Worm (Caenorhabditis elegans): ENCODE results near the gene Y54E2A.9.
A peak's percentile ranks its signal among the peaks of the same experiment; 100 is the strongest.

The Y54E2A.9 gene

DNA sequence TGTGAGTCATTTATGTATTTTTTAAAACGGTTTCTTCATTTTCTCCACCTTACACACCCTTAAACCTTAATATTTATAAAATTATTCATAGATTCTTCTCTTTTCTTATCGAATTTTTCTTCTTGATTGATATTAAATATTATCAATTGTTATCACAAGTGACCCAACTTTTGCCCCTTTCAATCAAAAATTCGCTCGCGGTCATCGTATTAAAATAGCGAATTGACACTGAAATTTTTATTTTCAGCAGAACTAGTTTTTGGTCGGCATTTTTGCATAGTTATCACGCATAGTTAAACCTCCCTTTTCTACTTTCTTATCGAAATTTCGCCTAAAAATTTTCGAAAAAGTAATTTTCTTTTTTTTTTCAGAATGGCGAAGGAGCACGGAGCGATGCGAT, 26.9 kb upstream of the Y54E2A.9 start:
- TF ChIP-seq ref-1 (GFP tag; conservative IDR thresholded peaks at IDR 0.05) (no peak), tab-1 (GFP tag; IDR thresholded peaks at IDR 0.05) (no peak), ztf-23 (GFP tag; IDR thresholded peaks at IDR 0.05) (no peak), flt-1 (GFP tag; IDR thresholded peaks at IDR 0.05) (no peak), med-1 (GFP tag; optimal IDR thresholded peaks at IDR 0.05; ENCODE audit: insufficient read depth) (no peak), cog-1 (tag; optimal IDR thresholded peaks at IDR 0.05) (no peak), ztf-29 (GFP tag; IDR thresholded peaks at IDR 0.05) (no peak)

DNA sequence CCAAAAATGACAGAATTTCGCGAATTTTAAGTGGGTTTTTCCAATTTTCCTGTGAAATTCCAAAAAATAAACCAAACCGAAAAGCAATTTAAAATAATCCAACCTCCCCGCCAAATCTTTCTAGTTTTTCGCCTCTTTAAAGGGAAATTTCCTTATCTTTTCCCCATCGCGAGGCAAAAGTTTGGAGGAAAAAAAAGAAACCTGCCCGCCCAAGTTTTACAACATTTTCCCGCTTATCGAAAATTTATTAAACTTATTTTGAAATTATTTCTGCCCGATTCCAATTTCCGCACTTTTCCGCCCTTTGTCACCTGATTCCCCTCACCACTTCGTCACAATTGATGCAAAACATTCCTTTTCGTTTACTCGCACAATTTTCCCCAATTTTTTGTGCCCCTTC, 26.4 kb upstream of the Y54E2A.9 start, which contains the start of gene osta-3:
Gene osta-3 (plus strand): TSS at position 301 of the 400 bp plus-strand sequence.
- TF ChIP-seq ztf-23 (GFP tag; IDR thresholded peaks at IDR 0.05): no peak
- TF ChIP-seq ref-1 (GFP tag; conservative IDR thresholded peaks at IDR 0.05): no peak
- no peak for TF ChIP-seq flt-1 (GFP tag; IDR thresholded peaks at IDR 0.05)
- no peak for TF ChIP-seq tab-1 (GFP tag; IDR thresholded peaks at IDR 0.05)
- TF ChIP-seq klf-2 (GFP tag; conservative IDR thresholded peaks at IDR 0.05): no peak
- no peak for TF ChIP-seq cog-1 (tag; optimal IDR thresholded peaks at IDR 0.05)
- no peak for TF ChIP-seq ztf-29 (GFP tag; IDR thresholded peaks at IDR 0.05)
- TF ChIP-seq T22C8.4 (GFP tag; IDR thresholded peaks at IDR 0.05): no peak
- TF ChIP-seq med-1 (GFP tag; optimal IDR thresholded peaks at IDR 0.05; ENCODE audit: insufficient read depth): no peak

DNA sequence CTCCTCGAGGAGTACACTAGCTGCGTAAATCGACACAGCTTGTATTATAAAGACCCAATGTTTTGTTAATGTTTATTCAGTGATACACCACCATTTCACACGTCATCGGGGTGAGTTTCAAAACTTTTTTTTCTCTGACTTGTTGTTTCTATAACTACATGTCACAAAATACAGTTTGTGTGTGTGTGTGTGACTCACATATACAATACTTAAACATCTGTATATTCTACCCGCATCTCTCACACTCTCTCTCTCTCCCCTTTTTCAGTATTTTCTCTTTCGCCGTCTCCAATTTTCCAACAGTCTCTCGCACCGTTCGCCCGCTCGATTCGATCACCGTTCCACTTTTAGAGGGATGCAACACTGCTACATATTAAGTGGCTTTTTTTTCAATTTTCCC, 25.7 kb upstream of the Y54E2A.9 start:
- TF ChIP-seq med-1 (GFP tag; optimal IDR thresholded peaks at IDR 0.05; ENCODE audit: insufficient read depth): no peak
- no peak for TF ChIP-seq klf-2 (GFP tag; conservative IDR thresholded peaks at IDR 0.05)
- TF ChIP-seq cog-1 (tag; optimal IDR thresholded peaks at IDR 0.05): no peak
- TF ChIP-seq ztf-29 (GFP tag; IDR thresholded peaks at IDR 0.05): no peak
- no peak for TF ChIP-seq tab-1 (GFP tag; IDR thresholded peaks at IDR 0.05)
- no peak for TF ChIP-seq ztf-23 (GFP tag; IDR thresholded peaks at IDR 0.05)

DNA sequence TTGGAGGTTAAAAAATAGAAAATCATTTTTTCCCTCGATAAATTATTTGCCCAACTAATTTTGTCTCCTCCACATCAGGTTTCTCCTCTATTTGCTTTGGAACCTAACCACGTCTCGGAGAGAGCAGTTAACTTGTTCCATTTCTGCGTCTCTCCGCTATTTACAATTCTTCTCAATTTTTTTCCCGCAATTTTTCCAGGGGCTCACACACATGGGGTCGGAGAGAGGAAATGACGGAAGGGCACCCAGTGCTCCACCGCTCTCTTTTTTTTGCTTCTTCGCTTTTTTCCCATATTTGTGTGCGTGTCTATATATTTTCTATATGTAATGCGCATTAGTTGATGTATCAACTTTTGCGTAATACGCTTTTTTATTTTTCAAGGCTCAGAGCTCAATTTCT, 24.8 kb upstream of the Y54E2A.9 start:
- TF ChIP-seq flt-1 (GFP tag; IDR thresholded peaks at IDR 0.05): no peak
- TF ChIP-seq klf-2 (GFP tag; conservative IDR thresholded peaks at IDR 0.05): no peak
- no peak for TF ChIP-seq cog-1 (tag; optimal IDR thresholded peaks at IDR 0.05)
- TF ChIP-seq ztf-23 (GFP tag; IDR thresholded peaks at IDR 0.05): no peak
- no peak for TF ChIP-seq med-1 (GFP tag; optimal IDR thresholded peaks at IDR 0.05; ENCODE audit: insufficient read depth)
- TF ChIP-seq tab-1 (GFP tag; IDR thresholded peaks at IDR 0.05): no peak
- no peak for TF ChIP-seq ztf-29 (GFP tag; IDR thresholded peaks at IDR 0.05)
- no peak for TF ChIP-seq ref-1 (GFP tag; conservative IDR thresholded peaks at IDR 0.05)

DNA sequence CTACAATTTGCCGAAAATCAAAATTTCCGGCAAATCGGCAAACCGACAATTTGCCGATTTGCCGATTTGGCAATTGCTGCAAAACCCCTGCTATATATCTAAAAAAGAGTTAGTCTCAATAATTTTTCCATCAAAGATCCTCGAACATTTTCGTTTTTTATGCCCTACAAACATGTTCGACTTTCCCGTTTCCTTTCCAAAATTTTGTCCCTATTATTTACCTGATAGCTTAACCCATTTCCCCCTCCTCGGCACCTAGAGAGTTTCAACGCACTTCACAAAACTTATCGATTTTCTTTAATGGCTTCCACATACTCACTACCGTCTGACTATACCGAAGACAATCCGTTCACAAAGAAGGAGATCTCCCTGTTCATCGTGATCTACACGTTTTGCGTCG, 22.9 kb upstream of the Y54E2A.9 start, which contains the start of gene W01D2.6:
Gene W01D2.6 (plus strand): TSS at position 301 of the 400 bp plus-strand sequence.
- no peak for TF ChIP-seq flt-1 (GFP tag; IDR thresholded peaks at IDR 0.05)
- no peak for TF ChIP-seq ref-1 (GFP tag; conservative IDR thresholded peaks at IDR 0.05)

DNA sequence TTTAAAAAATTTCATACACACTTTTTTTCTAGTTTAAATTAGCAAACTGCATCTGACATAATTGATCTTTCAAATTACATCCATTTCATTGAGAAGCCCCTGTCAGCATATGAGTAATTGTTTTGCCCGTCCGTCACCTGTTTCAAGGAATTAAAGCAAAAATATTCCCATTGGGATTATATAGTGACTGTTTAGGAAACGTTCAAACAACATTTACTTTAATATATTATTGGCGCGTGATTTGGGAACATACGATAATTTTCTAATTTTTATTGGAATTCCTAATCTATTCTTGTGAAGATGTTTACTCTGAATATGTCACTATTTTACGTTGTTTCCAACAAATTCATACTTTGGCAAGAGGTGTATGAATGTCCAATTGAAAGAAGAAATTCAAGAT, 19.9 kb upstream of the Y54E2A.9 start, which contains the start of gene srt-11:
Gene srt-11 (plus strand): TSS at position 301 of the 400 bp plus-strand sequence.
- no peak for TF ChIP-seq cog-1 (tag; optimal IDR thresholded peaks at IDR 0.05)
- no peak for TF ChIP-seq ztf-29 (GFP tag; IDR thresholded peaks at IDR 0.05)
- TF ChIP-seq klf-2 (GFP tag; conservative IDR thresholded peaks at IDR 0.05): no peak
- TF ChIP-seq tab-1 (GFP tag; IDR thresholded peaks at IDR 0.05): no peak
- no peak for TF ChIP-seq T22C8.4 (GFP tag; IDR thresholded peaks at IDR 0.05)

DNA sequence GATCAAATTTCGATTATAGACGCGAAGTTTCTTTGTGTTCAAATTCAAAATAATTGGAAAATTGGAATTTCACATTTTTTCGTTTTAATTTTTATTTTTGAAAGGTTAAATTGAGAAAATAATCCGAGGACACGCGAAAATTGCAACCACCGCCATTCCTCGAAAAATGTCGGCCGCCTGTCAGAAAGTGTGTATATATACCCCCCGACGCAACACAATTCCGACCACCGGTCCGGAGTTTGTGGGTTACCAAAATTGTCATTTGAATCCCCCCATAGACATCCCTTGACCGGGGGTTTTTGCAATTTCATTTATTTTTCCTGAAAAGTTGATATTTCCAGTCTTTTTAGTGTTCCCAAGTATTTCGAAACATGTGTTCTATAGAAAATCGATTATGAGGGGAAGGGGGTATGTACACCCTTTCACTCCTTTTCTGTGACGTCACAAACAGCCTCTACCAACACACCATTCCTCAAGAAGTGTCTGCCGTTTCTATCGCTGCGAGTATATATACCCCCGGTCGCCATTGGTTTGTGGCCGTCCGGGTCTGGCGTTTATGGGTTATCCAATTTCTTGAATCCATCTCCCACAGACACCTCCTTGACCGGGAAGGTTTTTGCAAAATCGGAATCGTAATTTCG, 18.6 kb upstream of the Y54E2A.9 start, which contains the start of gene W01D2.3:
Gene W01D2.3 (minus strand): TSS at position 51 of the 641 bp plus-strand sequence.
- TF ChIP-seq ztf-29 (GFP tag; IDR thresholded peaks at IDR 0.05) (peak; percentile 83), tab-1 (GFP tag; IDR thresholded peaks at IDR 0.05) (peak; percentile 90), klf-2 (GFP tag; conservative IDR thresholded peaks at IDR 0.05) (peak; percentile 86), ref-1 (GFP tag; conservative IDR thresholded peaks at IDR 0.05) (peak; percentile 84), ztf-23 (GFP tag; IDR thresholded peaks at IDR 0.05) (peak; percentile 93), med-1 (GFP tag; optimal IDR thresholded peaks at IDR 0.05; ENCODE audit: insufficient read depth) (peak; percentile 66), T22C8.4 (GFP tag; IDR thresholded peaks at IDR 0.05) (peak; percentile 87), flt-1 (GFP tag; IDR thresholded peaks at IDR 0.05) (peak; percentile 93), cog-1 (tag; optimal IDR thresholded peaks at IDR 0.05) (peak; percentile 82)

DNA sequence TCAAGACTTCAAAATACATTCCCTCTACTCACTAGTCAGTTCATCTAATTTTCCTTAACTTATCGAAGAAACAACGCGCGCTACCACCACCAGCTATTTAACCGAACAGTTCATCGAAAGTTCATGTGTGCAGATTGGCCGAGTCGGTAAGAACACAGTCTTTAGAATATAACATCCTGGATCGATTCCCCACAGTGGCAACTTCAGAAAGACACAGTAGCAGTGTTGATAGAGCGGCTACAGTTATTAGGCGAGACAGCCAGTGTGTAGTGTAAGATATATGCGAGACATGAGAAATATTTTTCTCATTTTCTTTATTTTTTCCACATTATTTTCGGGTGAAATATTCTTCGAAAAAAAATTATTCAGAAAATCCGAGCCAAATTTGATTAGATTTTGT, 16.7 kb upstream of the Y54E2A.9 start:
- TF ChIP-seq flt-1 (GFP tag; IDR thresholded peaks at IDR 0.05): 0 out of 2 replicates have a peak, but pooled peaks have one; percentile 21

DNA sequence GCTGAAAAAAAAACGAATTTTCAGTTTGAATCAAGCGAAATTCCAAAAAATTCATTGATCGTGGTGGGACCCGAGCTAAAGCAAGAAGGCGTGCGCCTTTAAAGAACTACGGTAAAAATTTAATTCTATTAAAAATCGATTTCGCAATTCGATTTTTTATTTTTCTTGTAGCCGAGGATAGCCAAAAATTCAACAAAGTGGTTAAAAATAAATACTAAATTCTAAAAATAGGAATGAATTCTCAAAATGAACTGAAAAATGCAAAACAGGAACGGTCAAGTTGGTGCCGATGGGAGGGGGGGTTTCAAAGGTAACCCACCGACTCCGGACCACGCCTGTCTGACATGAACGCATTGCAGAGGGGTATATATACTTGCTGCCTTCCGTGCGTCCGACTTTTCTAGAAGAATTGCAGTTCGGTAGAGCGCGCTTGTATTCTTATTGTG, 15.3 kb upstream of the Y54E2A.9 start:
- TF ChIP-seq ztf-29 (GFP tag; IDR thresholded peaks at IDR 0.05) (no peak), tab-1 (GFP tag; IDR thresholded peaks at IDR 0.05) (no peak; the same call in 1 of the 2 replicates), ref-1 (GFP tag; conservative IDR thresholded peaks at IDR 0.05) (0 out of 2 replicates have a peak, but pooled peaks have one; percentile 44), cog-1 (tag; optimal IDR thresholded peaks at IDR 0.05) (no peak), med-1 (GFP tag; optimal IDR thresholded peaks at IDR 0.05; ENCODE audit: insufficient read depth) (no peak), flt-1 (GFP tag; IDR thresholded peaks at IDR 0.05) (peak; percentile 85), ztf-23 (GFP tag; IDR thresholded peaks at IDR 0.05) (no peak), T22C8.4 (GFP tag; IDR thresholded peaks at IDR 0.05) (no peak), klf-2 (GFP tag; conservative IDR thresholded peaks at IDR 0.05) (no peak)

DNA sequence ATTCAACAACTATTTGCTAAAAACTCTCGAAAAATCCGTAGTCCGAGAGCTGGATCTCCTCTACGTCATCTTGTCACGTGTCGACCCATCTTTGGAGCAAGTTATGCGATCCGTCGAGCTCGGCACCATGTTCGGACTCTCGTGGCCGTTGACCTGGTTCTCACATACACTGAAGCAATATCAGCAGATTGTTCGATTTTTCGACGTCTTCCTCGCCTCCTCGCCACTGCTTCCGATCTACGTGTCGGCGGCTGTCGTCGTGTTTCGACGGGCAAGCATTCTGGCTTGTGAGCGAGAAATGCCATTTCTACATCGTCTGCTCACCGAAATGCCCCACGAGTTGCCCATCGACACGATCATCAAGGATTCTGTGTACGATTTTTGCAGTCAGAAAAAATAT, 13.6 kb upstream of the Y54E2A.9 start:
- no peak for TF ChIP-seq med-1 (GFP tag; optimal IDR thresholded peaks at IDR 0.05; ENCODE audit: insufficient read depth)
- TF ChIP-seq klf-2 (GFP tag; conservative IDR thresholded peaks at IDR 0.05): no peak
- TF ChIP-seq tab-1 (GFP tag; IDR thresholded peaks at IDR 0.05): no peak
- TF ChIP-seq ref-1 (GFP tag; conservative IDR thresholded peaks at IDR 0.05): no peak
- no peak for TF ChIP-seq ztf-29 (GFP tag; IDR thresholded peaks at IDR 0.05)
- TF ChIP-seq T22C8.4 (GFP tag; IDR thresholded peaks at IDR 0.05): no peak

Data from whole organism, midembryonic.